Worm (Caenorhabditis elegans): ENCODE measurements around the gene C04E7.1.

- no peak for TF ChIP-seq alr-1 (tag; optimal IDR thresholded peaks at IDR 0.05; ENCODE audit: borderline replicate concordance)
- no peak for TF ChIP-seq lin-15B (tag; optimal IDR thresholded peaks at IDR 0.05)
Measured at ce11 chrX:311211-311610, 46.7 kb upstream of the C04E7.1 start, which contains the start of gene nlp-64.
